Worm (Caenorhabditis elegans): ENCODE data around the gene gyg-1.

DNA sequence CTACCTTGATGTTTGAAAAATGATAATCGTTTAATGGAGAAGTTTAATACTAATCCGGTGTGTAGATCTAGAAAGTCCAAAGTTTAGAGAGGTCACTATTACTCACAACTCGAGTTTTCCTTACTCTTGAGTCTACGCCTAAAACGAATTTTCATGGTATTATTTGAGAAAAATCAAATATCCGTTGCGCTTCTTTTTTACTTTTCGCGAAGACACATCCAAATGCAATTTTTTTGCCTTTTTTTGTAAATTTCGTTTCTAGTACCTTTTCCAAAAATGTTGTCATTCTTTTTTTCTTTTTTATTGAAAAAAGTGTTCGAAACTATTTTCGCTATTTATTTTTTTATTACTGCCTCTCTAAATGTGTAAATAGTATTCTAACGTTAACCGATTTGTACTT, 23.7 kb upstream of the gyg-1 start:
- no peak for TF ChIP-seq attf-6 (GFP tag; IDR thresholded peaks at IDR 0.05)
- no peak for TF ChIP-seq efl-1 (GFP tag; optimal IDR thresholded peaks at IDR 0.05)
- no peak for TF ChIP-seq sea-2 (GFP tag; IDR thresholded peaks at IDR 0.05)
- no peak for TF ChIP-seq cebp-1 (GFP tag; IDR thresholded peaks at IDR 0.05)
- no peak for TF ChIP-seq cebp-1 (tag; optimal IDR thresholded peaks at IDR 0.05)
- TF ChIP-seq ceh-91 (GFP tag; IDR thresholded peaks at IDR 0.05) = no peak
- TF ChIP-seq F55B11.4 (tag; optimal IDR thresholded peaks at IDR 0.05; ENCODE audit: borderline replicate concordance, insufficient read depth) = no peak
- no peak for TF ChIP-seq unc-130 (GFP tag; optimal IDR thresholded peaks at IDR 0.05)
- TF ChIP-seq C17E4.6 (GFP tag; IDR thresholded peaks at IDR 0.05) = no peak
- no peak for TF ChIP-seq snpc-4 (GFP tag; optimal IDR thresholded peaks at IDR 0.05)
- TF ChIP-seq snpc-4 (tag; optimal IDR thresholded peaks at IDR 0.05) = no peak
- TF ChIP-seq egl-44 (GFP tag; IDR thresholded peaks at IDR 0.05) = no peak
- TF ChIP-seq mel-28 (tag; optimal IDR thresholded peaks at IDR 0.05; ENCODE audit: borderline replicate concordance) = no peak
- TF ChIP-seq unc-62 (GFP tag; optimal IDR thresholded peaks at IDR 0.05) = no peak
- TF ChIP-seq ama-1 (optimal IDR thresholded peaks at IDR 0.05) = no peak
- no peak for TF ChIP-seq ama-1 (GFP tag; optimal IDR thresholded peaks at IDR 0.05)
